Worm (Caenorhabditis elegans): ENCODE data around the gene C32D5.14.
A peak's percentile ranks its signal among the peaks of the same experiment; 100 is the strongest.

The C32D5.14 gene

DNA sequence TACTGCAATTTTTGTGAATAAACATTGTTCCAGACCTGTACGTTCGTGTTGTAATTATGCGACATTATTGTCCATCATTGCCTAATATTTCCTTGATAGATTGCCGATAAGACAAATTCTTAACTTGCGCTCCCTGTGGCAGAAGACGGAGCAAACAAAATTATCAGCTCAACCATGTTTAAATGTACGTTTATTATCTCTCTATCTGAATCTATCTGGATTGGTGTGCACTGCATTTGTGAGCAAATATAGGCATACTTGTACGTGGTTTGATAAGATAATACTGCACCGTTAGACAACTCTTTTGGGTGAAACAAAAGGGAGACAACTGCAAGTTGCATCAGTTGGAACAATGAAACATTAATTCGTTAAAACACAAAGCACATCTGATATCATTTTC lies 8.0 kb upstream of the C32D5.14 start:
- TF ChIP-seq php-3 (GFP tag; IDR thresholded peaks at IDR 0.05): peak; percentile 80
- TF ChIP-seq R02D3.7 (tag; optimal IDR thresholded peaks at IDR 0.05): no peak
- no peak for TF ChIP-seq Y75B8A.6 (GFP tag; IDR thresholded peaks at IDR 0.05)
- TF ChIP-seq unc-39 (tag; optimal IDR thresholded peaks at IDR 0.05): no peak
- TF ChIP-seq tra-1 (GFP tag; IDR thresholded peaks at IDR 0.05): peak; percentile 79
- no peak for TF ChIP-seq D1046.2 (GFP tag; IDR thresholded peaks at IDR 0.05)
- peak; percentile 97 for TF ChIP-seq pqm-1 (tag; optimal IDR thresholded peaks at IDR 0.05)
- peak; percentile 67 for TF ChIP-seq nhr-48 (tag; optimal IDR thresholded peaks at IDR 0.05)
- TF ChIP-seq ceh-44 (GFP tag; IDR thresholded peaks at IDR 0.05): no peak
- TF ChIP-seq saeg-2 (GFP tag; IDR thresholded peaks at IDR 0.05): 0 out of 2 replicates have a peak, but pooled peaks have one; percentile 58
- TF ChIP-seq zip-11 (GFP tag; IDR thresholded peaks at IDR 0.05): no peak
- TF ChIP-seq lsy-2 (tag; optimal IDR thresholded peaks at IDR 0.05): peak in 1 of 2 experiments; percentile 17
- no peak for TF ChIP-seq fkh-10 (GFP tag; optimal IDR thresholded peaks at IDR 0.05)
- no peak for TF ChIP-seq lin-15B (tag; optimal IDR thresholded peaks at IDR 0.05)
- TF ChIP-seq gei-8 (GFP tag; optimal IDR thresholded peaks at IDR 0.05): no peak
- peak in 1 of 2 experiments; percentile 55 for TF ChIP-seq daf-16 (GFP tag; optimal IDR thresholded peaks at IDR 0.05)
- TF ChIP-seq daf-16 (tag; optimal IDR thresholded peaks at IDR 0.05): peak; percentile 59
- no peak for TF ChIP-seq ceh-62 (tag; optimal IDR thresholded peaks at IDR 0.05)
- TF ChIP-seq unc-62 (GFP tag; optimal IDR thresholded peaks at IDR 0.05 in 1 of 2): no peak
- TF ChIP-seq unc-62 (tag; optimal IDR thresholded peaks at IDR 0.05): no peak
- no peak for TF ChIP-seq F49E8.2 (tag; optimal IDR thresholded peaks at IDR 0.05; ENCODE audit: borderline replicate concordance)
- TF ChIP-seq ceh-82 (tag; optimal IDR thresholded peaks at IDR 0.05): no peak
- TF ChIP-seq skn-1 (tag; optimal IDR thresholded peaks at IDR 0.05): no peak
- TF ChIP-seq mes-2 (tag; optimal IDR thresholded peaks at IDR 0.05; ENCODE audit: poor library complexity, severe bottlenecking): peak; percentile 32
- no peak for TF ChIP-seq set-16 (GFP tag; IDR thresholded peaks at IDR 0.05)
- peak; percentile 82 for TF ChIP-seq nhr-28 (tag; optimal IDR thresholded peaks at IDR 0.05)
- TF ChIP-seq ceh-28 (tag; optimal IDR thresholded peaks at IDR 0.05): no peak
- peak; percentile 75 for TF ChIP-seq dve-1 (tag; optimal IDR thresholded peaks at IDR 0.05; ENCODE audit: insufficient read depth)
- peak; percentile 60 for TF ChIP-seq nhr-102 (tag; optimal IDR thresholded peaks at IDR 0.05)
- peak; percentile 70 for TF ChIP-seq mxl-3 (GFP tag; optimal IDR thresholded peaks at IDR 0.05)
- no peak for TF ChIP-seq mdl-1 (tag; optimal IDR thresholded peaks at IDR 0.05)
- TF ChIP-seq ama-1 (optimal IDR thresholded peaks at IDR 0.05): no peak
- TF ChIP-seq rbr-2 (tag; optimal IDR thresholded peaks at IDR 0.05): no peak
- peak; percentile 88 for TF ChIP-seq hlh-11 (tag; optimal IDR thresholded peaks at IDR 0.05)
- no peak for TF ChIP-seq ztf-11 (tag; optimal IDR thresholded peaks at IDR 0.05)
- TF ChIP-seq ZK546.5 (tag; optimal IDR thresholded peaks at IDR 0.05): no peak
- no peak for TF ChIP-seq aha-1 (tag)
- TF ChIP-seq fos-1 (tag; optimal IDR thresholded peaks at IDR 0.05): no peak
- TF ChIP-seq nhr-77 (tag; optimal IDR thresholded peaks at IDR 0.05): peak; percentile 63
- peak; percentile 18 for TF ChIP-seq cey-2 (tag; optimal IDR thresholded peaks at IDR 0.05; ENCODE audit: borderline replicate concordance, insufficient read depth)
- TF ChIP-seq zag-1 (tag; optimal IDR thresholded peaks at IDR 0.05): no peak
- TF ChIP-seq pha-4 (GFP tag; IDR thresholded peaks at IDR 0.05): no peak
- no peak for TF ChIP-seq pha-4 (tag; optimal IDR thresholded peaks at IDR 0.05)
- TF ChIP-seq T20F7.1 (GFP tag; optimal IDR thresholded peaks at IDR 0.05): peak; percentile 56
- TF ChIP-seq Y48G9A.11 (GFP tag; IDR thresholded peaks at IDR 0.05): no peak
- TF ChIP-seq lin-1 (GFP tag; IDR thresholded peaks at IDR 0.05): peak; percentile 78
- no peak for TF ChIP-seq lin-38 (GFP tag; IDR thresholded peaks at IDR 0.05)
- TF ChIP-seq dmd-6 (GFP tag; IDR thresholded peaks at IDR 0.05): peak; percentile 89
